Worm (Caenorhabditis elegans) whole organism, L3 larva: ENCODE measurements around the gene sart-3.
A peak's percentile ranks its signal among the peaks of the same experiment; 100 is the strongest.

Experiments
- ZK546.5 ChIP-seq: sonication (generic microtip); optimal IDR thresholded peaks from 2 replicates; lab custom pipeline; 2017; ENCODE audit warnings: missing biosample characterization, missing genetic modification characterization
- aly-2 ChIP-seq: fragments of 150-350 bp; optimal IDR thresholded peaks from 2 replicates; lab custom pipeline; 2014; ENCODE audit warnings: missing biosample characterization, missing genetic modification characterization
- ama-1 ChIP-seq: fragments of 150-350 bp; optimal IDR thresholded peaks from 2 replicates; lab custom pipeline; 2018
- fkh-10 ChIP-seq: sonication (generic microtip); optimal IDR thresholded peaks from 2 replicates; lab custom pipeline; 2017; ENCODE audit warnings: missing biosample characterization, missing genetic modification reagents, missing genetic modification characterization
- fos-1 ChIP-seq: fragments of 150-350 bp; optimal IDR thresholded peaks from 2 replicates; lab custom pipeline; 2014; ENCODE audit warnings: missing biosample characterization, missing genetic modification characterization
- lin-39 ChIP-seq: fragments of 150-350 bp; optimal IDR thresholded peaks from 2 replicates; lab custom pipeline; 2018; ENCODE audit warnings: missing biosample characterization, missing genetic modification reagents, missing genetic modification characterization
- nhr-23 ChIP-seq: fragments of 150-350 bp; optimal IDR thresholded peaks from 2 replicates; lab custom pipeline; 2014; ENCODE audit warnings: missing biosample characterization, missing genetic modification reagents, missing genetic modification characterization
- nhr-28 ChIP-seq: fragments of 150-350 bp; optimal IDR thresholded peaks from 2 replicates; lab custom pipeline; 2014; ENCODE audit warnings: missing biosample characterization, missing genetic modification characterization
- nhr-77 ChIP-seq: fragments of 150-350 bp; optimal IDR thresholded peaks from 2 replicates; lab custom pipeline; 2014; ENCODE audit warnings: missing biosample characterization, missing genetic modification characterization
- skn-1 ChIP-seq: fragments of 150-350 bp; optimal IDR thresholded peaks from 2 replicates; lab custom pipeline; 2014; ENCODE audit warnings: missing biosample characterization, missing genetic modification characterization
- snpc-4 ChIP-seq: fragments of 150-350 bp; optimal IDR thresholded peaks from 2 replicates; lab custom pipeline; 2014; ENCODE audit warnings: missing biosample characterization, missing genetic modification characterization
- unc-39 ChIP-seq: sonication (generic microtip); optimal IDR thresholded peaks from 4 replicates; lab custom pipeline; 2017; ENCODE audit warnings: missing biosample characterization, missing genetic modification characterization

- TF ChIP-seq unc-39 (tag; lab: Kevin White, UChicago), result no peak
- TF ChIP-seq nhr-77 (tag; lab: Kevin White, UChicago), result no peak
- no peak for TF ChIP-seq nhr-28 (tag; lab: Kevin White, UChicago)
- TF ChIP-seq skn-1, result peak; percentile 81
- no peak for TF ChIP-seq snpc-4 (tag; lab: Kevin White, UChicago)
- TF ChIP-seq fkh-10 (GFP tag; lab: Kevin White, UChicago), result no peak
- TF ChIP-seq fos-1, result no peak
- TF ChIP-seq aly-2 (tag; lab: Kevin White, UChicago), result no peak
- no peak for TF ChIP-seq lin-39
- no peak for TF ChIP-seq ZK546.5 (tag; lab: Kevin White, UChicago)
- TF ChIP-seq nhr-23 (tag; lab: Kevin White, UChicago), result no peak
- no peak for TF ChIP-seq ama-1 (lab: Kevin White, UChicago)
Observed at ce11 chrIV:11316106-11316505, 16.7 kb downstream of the sart-3 start.
